Fruit fly (Drosophila melanogaster) whole organism, pupa: ENCODE data around the gene CG10970.

Experiments
- CG10348 ChIP-seq: fragments of 200-800 bp; sonication (Bioruptor generic); IDR thresholded peaks from 2 replicates; pipeline ENCODE4 v1.3.6; 2022; ENCODE audit warnings: missing biosample characterization, missing genetic modification characterization
- CG12605 ChIP-seq: fragments of 200-800 bp; sonication (Bioruptor generic); IDR thresholded peaks from 2 replicates; pipeline ENCODE4 v1.3.6; 2022; ENCODE audit warnings: missing biosample characterization, missing genetic modification characterization
- CG13204 ChIP-seq: fragments of 200-800 bp; sonication (Bioruptor generic); optimal IDR thresholded peaks from 2 replicates; lab custom pipeline; 2018; ENCODE audit warnings: missing biosample characterization, mild to moderate bottlenecking, missing genetic modification characterization, moderate library complexity
- CG14655 ChIP-seq: fragments of 200-800 bp; sonication (Bioruptor generic); optimal IDR thresholded peaks from 3 replicates; lab custom pipeline; 2017; ENCODE audit warnings: mild to moderate bottlenecking, missing biosample characterization, missing genetic modification reagents, missing genetic modification characterization
- CG15710 ChIP-seq: fragments of 200-800 bp; sonication (Bioruptor generic); optimal IDR thresholded peaks from 2 replicates; lab custom pipeline; 2018; ENCODE audit warnings: missing biosample characterization, mild to moderate bottlenecking, missing genetic modification characterization, moderate library complexity
- CG17806 ChIP-seq: fragments of 200-800 bp; sonication (Bioruptor generic); optimal IDR thresholded peaks from 2 replicates; lab custom pipeline; 2018; ENCODE audit warnings: missing biosample characterization, mild to moderate bottlenecking, missing genetic modification characterization, moderate library complexity
- CG32121 ChIP-seq: fragments of 200-800 bp; sonication (Bioruptor generic); IDR thresholded peaks from 2 replicates; pipeline ENCODE4 v1.3.6; 2022; ENCODE audit warnings: missing biosample characterization, missing genetic modification characterization
- CG34367 ChIP-seq: fragments of 200-800 bp; sonication (Bioruptor generic); optimal IDR thresholded peaks from 2 replicates; lab custom pipeline; 2018; ENCODE audit warnings: missing biosample characterization, mild to moderate bottlenecking, missing genetic modification characterization
- CG4496 ChIP-seq: fragments of 200-800 bp; sonication (Bioruptor generic); IDR thresholded peaks from 3 replicates; pipeline ENCODE4 v1.3.6; 2022; ENCODE audit warnings: missing biosample characterization, missing genetic modification characterization
- CG8159 ChIP-seq: fragments of 200-800 bp; sonication (Bioruptor generic); optimal IDR thresholded peaks from 3 replicates; lab custom pipeline; 2018; ENCODE audit warnings: missing biosample characterization, mild to moderate bottlenecking, missing genetic modification characterization, moderate library complexity
- CG8301 ChIP-seq: fragments of 200-800 bp; sonication (Bioruptor generic); optimal IDR thresholded peaks from 2 replicates; lab custom pipeline; 2018; ENCODE audit warnings: missing biosample characterization, mild to moderate bottlenecking, missing genetic modification characterization
- CG9948 ChIP-seq: fragments of 200-800 bp; sonication (Bioruptor generic); optimal IDR thresholded peaks from 2 replicates; lab custom pipeline; 2018; ENCODE audit warnings: missing biosample characterization, mild to moderate bottlenecking, missing genetic modification characterization, moderate library complexity
- D1 ChIP-seq: fragments of 200-800 bp; sonication (Bioruptor generic); optimal IDR thresholded peaks from 2 replicates; lab custom pipeline; 2018; ENCODE audit warnings: missing biosample characterization, mild to moderate bottlenecking, missing genetic modification characterization, moderate library complexity
- EcR ChIP-seq: fragments of 200-800 bp; sonication (Bioruptor generic); optimal IDR thresholded peaks from 3 replicates; lab custom pipeline; 2019; ENCODE audit warnings: missing biosample characterization, missing genetic modification characterization, mild to moderate bottlenecking, moderate library complexity, missing genetic modification reagents
- Ets98B ChIP-seq: fragments of 200-800 bp; sonication (Bioruptor generic); IDR thresholded peaks from 2 replicates; pipeline ENCODE4 v1.3.6; 2022; ENCODE audit warnings: missing biosample characterization, missing genetic modification characterization
- Pif1A ChIP-seq: fragments of 200-800 bp; sonication (Bioruptor generic); optimal IDR thresholded peaks from 3 replicates; lab custom pipeline; 2016; ENCODE audit warnings: missing biosample characterization, missing genetic modification characterization
- Pif1B ChIP-seq: fragments of 200-800 bp; sonication (Bioruptor generic); optimal IDR thresholded peaks from 3 replicates; lab custom pipeline; 2016; ENCODE audit warnings: missing biosample characterization, missing genetic modification characterization
- Snoo ChIP-seq: fragments of 200-800 bp; sonication (Bioruptor generic); optimal IDR thresholded peaks from 3 replicates; lab custom pipeline; 2017; ENCODE audit warnings: missing biosample characterization, mild to moderate bottlenecking, missing genetic modification characterization, inconsistent platforms
- fd96Ca ChIP-seq: fragments of 200-800 bp; sonication (Bioruptor generic); IDR thresholded peaks from 3 replicates; pipeline ENCODE4 v1.3.6; 2022; ENCODE audit warnings: missing biosample characterization, missing genetic modification characterization
- gl ChIP-seq: fragments of 200-800 bp; sonication (Bioruptor generic); optimal IDR thresholded peaks from 2 replicates; lab custom pipeline; 2018; ENCODE audit warnings: missing biosample characterization, mild to moderate bottlenecking, missing genetic modification characterization
- rn ChIP-seq: fragments of 200-800 bp; sonication (Bioruptor generic); IDR thresholded peaks from 2 replicates; pipeline ENCODE4 v1.3.6; 2022; ENCODE audit warnings: missing biosample characterization, missing genetic modification characterization

CG10970 gene

dm6 chrX:9041789-9042456 lies 29.3 kb downstream of the CG10970 start:
- no peak; the same call in 1 of the 2 replicates for TF ChIP-seq Ets98B (GFP tag; lab: Robert Waterston, UW)
- TF ChIP-seq CG32121 (GFP tag; lab: Robert Waterston, UW), result peak; percentile 47
- TF ChIP-seq Pif1A (GFP tag; lab: Kevin White, UChicago), result peak; percentile 34
- TF ChIP-seq fd96Ca, result no peak
- TF ChIP-seq CG15710, result peak; percentile 35
- TF ChIP-seq CG13204 (GFP tag; lab: Kevin White, UChicago), result no peak
- TF ChIP-seq CG8159 (tag; lab: Kevin White, UChicago), result peak; percentile 38
- TF ChIP-seq CG8301, result peak; percentile 60
- no peak for TF ChIP-seq Snoo (tag; lab: Kevin White, UChicago)
- no peak for TF ChIP-seq CG12605
- TF ChIP-seq CG9948, result peak; percentile 10
- no peak for TF ChIP-seq CG10348 (GFP tag; lab: Robert Waterston, UW)
- no peak for TF ChIP-seq D1 (tag; lab: Kevin White, UChicago)
- no peak for TF ChIP-seq rn (GFP tag; lab: Robert Waterston, UW)
- peak; percentile 49; the same call in 2 of the 3 replicates for TF ChIP-seq CG4496 (GFP tag; lab: Robert Waterston, UW)
- no peak for TF ChIP-seq EcR (GFP tag; lab: Kevin White, UChicago)
- peak; percentile 79 for TF ChIP-seq CG14655
- TF ChIP-seq gl (tag; lab: Kevin White, UChicago), result no peak
- TF ChIP-seq Pif1B (GFP tag; lab: Kevin White, UChicago), result peak; percentile 54
- no peak for TF ChIP-seq CG17806
- no peak for TF ChIP-seq CG34367 (tag; lab: Kevin White, UChicago)

dm6 chrX:9040855-9041254 lies 30.4 kb downstream of the CG10970 start:
- no peak for TF ChIP-seq CG15710
- TF ChIP-seq CG8159 (tag; lab: Kevin White, UChicago), result no peak
- TF ChIP-seq CG13204 (GFP tag; lab: Kevin White, UChicago), result no peak
- TF ChIP-seq Pif1A (GFP tag; lab: Kevin White, UChicago), result no peak
- TF ChIP-seq CG17806, result no peak
- TF ChIP-seq EcR (GFP tag; lab: Kevin White, UChicago), result no peak
- no peak for TF ChIP-seq CG14655
- no peak for TF ChIP-seq CG9948
- TF ChIP-seq rn (GFP tag; lab: Robert Waterston, UW), result no peak

dm6 chrX:9038778-9039177 lies 32.4 kb downstream of the CG10970 start:
- no peak for TF ChIP-seq fd96Ca
- peak; percentile 32 for TF ChIP-seq CG14655
- TF ChIP-seq CG32121 (GFP tag; lab: Robert Waterston, UW), result no peak
- peak; percentile 9 for TF ChIP-seq CG8301
- TF ChIP-seq EcR (GFP tag; lab: Kevin White, UChicago), result peak; percentile 48

dm6 chrX:9036113-9036512 lies 35.1 kb downstream of the CG10970 start:
- TF ChIP-seq CG10348 (GFP tag; lab: Robert Waterston, UW), result no peak

dm6 chrX:9029900-9030373 lies 41.3 kb downstream of the CG10970 start, which contains the start of gene Nost:
Nost (plus strand) TSS chrX:9030205.
- peak; percentile 50 for TF ChIP-seq Pif1A (GFP tag; lab: Kevin White, UChicago)
- TF ChIP-seq Snoo (tag; lab: Kevin White, UChicago), result peak; percentile 7
- TF ChIP-seq rn (GFP tag; lab: Robert Waterston, UW), result no peak
- TF ChIP-seq CG32121 (GFP tag; lab: Robert Waterston, UW), result peak; percentile 38; the same call in 1 of the 2 replicates
- peak; percentile 60; the same call in 1 of the 2 replicates for TF ChIP-seq CG12605
- TF ChIP-seq CG13204 (GFP tag; lab: Kevin White, UChicago), result peak; percentile 90
- TF ChIP-seq gl (tag; lab: Kevin White, UChicago), result no peak
- peak; percentile 69; the same call in 1 of the 2 replicates for TF ChIP-seq Ets98B (GFP tag; lab: Robert Waterston, UW)
- peak; percentile 9 for TF ChIP-seq Pif1B (GFP tag; lab: Kevin White, UChicago)
- 0 out of 3 replicates have a peak, but pooled peaks have one; percentile 35 for TF ChIP-seq CG4496 (GFP tag; lab: Robert Waterston, UW)

- TF ChIP-seq CG15710, result no peak
Measured at dm6 chrX:9029416-9029815, 41.8 kb downstream of the CG10970 start.

dm6 chrX:9020092-9020491 lies 51.1 kb downstream of the CG10970 start:
- TF ChIP-seq CG17806, result no peak
- TF ChIP-seq Ets98B (GFP tag; lab: Robert Waterston, UW), result no peak
- no peak for TF ChIP-seq fd96Ca
- TF ChIP-seq Snoo (tag; lab: Kevin White, UChicago), result no peak
- no peak for TF ChIP-seq CG9948
- no peak for TF ChIP-seq CG34367 (tag; lab: Kevin White, UChicago)
- TF ChIP-seq CG4496 (GFP tag; lab: Robert Waterston, UW), result no peak
- TF ChIP-seq CG14655, result no peak
- TF ChIP-seq Pif1B (GFP tag; lab: Kevin White, UChicago), result no peak
- TF ChIP-seq CG10348 (GFP tag; lab: Robert Waterston, UW), result no peak
- no peak for TF ChIP-seq CG32121 (GFP tag; lab: Robert Waterston, UW)
- TF ChIP-seq rn (GFP tag; lab: Robert Waterston, UW), result no peak
- TF ChIP-seq Pif1A (GFP tag; lab: Kevin White, UChicago), result no peak
- TF ChIP-seq CG8301, result no peak
- TF ChIP-seq CG13204 (GFP tag; lab: Kevin White, UChicago), result no peak
- no peak for TF ChIP-seq CG12605
- TF ChIP-seq gl (tag; lab: Kevin White, UChicago), result no peak
- TF ChIP-seq D1 (tag; lab: Kevin White, UChicago), result no peak
- no peak for TF ChIP-seq EcR (GFP tag; lab: Kevin White, UChicago)
- no peak for TF ChIP-seq CG8159 (tag; lab: Kevin White, UChicago)
- TF ChIP-seq, all 21 proteins: peak for 0
